Fruit fly (Drosophila melanogaster) S2 (cell line): ENCODE measurements around the gene CG10375.

ENCODE experiments used
- CG8478 ChIP-seq: fragments of >200 bp; optimal IDR thresholded peaks from 2 replicates; lab custom pipeline; 2018
- CTCF ChIP-seq, 2 experiments: fragments of >200 bp; optimal IDR thresholded peaks; 2 replicates each; lab custom pipeline; 2018

DNA sequence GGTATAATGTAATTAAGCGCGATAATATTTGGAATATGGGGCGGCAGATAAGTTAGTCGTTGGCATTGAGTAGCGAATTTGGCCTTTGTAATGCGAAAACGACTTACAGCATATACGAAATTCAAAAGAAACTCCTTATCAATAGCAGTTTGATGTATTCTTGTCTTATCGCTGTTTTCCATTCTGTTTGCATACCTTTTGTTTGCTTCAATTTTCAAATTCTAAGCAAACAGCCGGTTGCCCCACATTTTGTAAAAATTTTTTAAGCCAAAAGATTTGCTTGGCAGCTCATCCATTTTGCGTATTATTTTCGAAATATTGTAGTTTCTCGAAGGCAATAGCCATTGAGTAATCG, 15.9 kb downstream of the CG10375 start:
- no peak for TF ChIP-seq CTCF (optimal IDR thresholded peaks at IDR 0.05; lab: Kevin White, UChicago)
- no peak for TF ChIP-seq CG8478 (lab: Kevin White, UChicago)
